Fruit fly (Drosophila melanogaster) whole organism, embryonic: ENCODE data around the gene Rtnl1.

Experiments used
- Awh ChIP-seq: fragments of 200-800 bp; sonication (Bioruptor generic); IDR thresholded peaks from 2 replicates; pipeline ENCODE4, ENCODE4 v1.3.6; 2022; ENCODE audit warnings: missing biosample characterization, missing genetic modification characterization
- CG10959 ChIP-seq: fragments of 200-800 bp; sonication (Bioruptor generic); IDR thresholded peaks from 2 replicates; pipeline ENCODE4 v1.3.6; 2022; ENCODE audit warnings: missing biosample characterization, missing genetic modification characterization
- CG10979 ChIP-seq: fragments of 200-800 bp; sonication (Bioruptor generic); optimal IDR thresholded peaks from 2 replicates; lab custom pipeline; 2018; ENCODE audit warnings: missing biosample characterization, mild to moderate bottlenecking, missing genetic modification characterization, moderate library complexity
- CG11093 ChIP-seq: fragments of 200-800 bp; sonication (Bioruptor generic); IDR thresholded peaks from 3 replicates; pipeline ENCODE4 v1.3.6; 2022; ENCODE audit warnings: missing biosample characterization, missing genetic modification characterization
- CG12391 ChIP-seq: fragments of 200-800 bp; sonication (Bioruptor generic); optimal IDR thresholded peaks from 3 replicates; lab custom pipeline; 2018; ENCODE audit warnings: missing biosample characterization, mild to moderate bottlenecking, missing genetic modification characterization, moderate library complexity
- CG13287 ChIP-seq: fragments of 200-800 bp; sonication (Bioruptor generic); IDR thresholded peaks from 2 replicates; pipeline ENCODE4 v1.3.6; 2022; ENCODE audit warnings: missing biosample characterization, missing genetic modification characterization; ENCODE audit not compliant: partially characterized antibody
- CG13775 ChIP-seq: fragments of 200-800 bp; sonication (Bioruptor generic); optimal IDR thresholded peaks from 3 replicates; lab custom pipeline; 2017; ENCODE audit warnings: missing biosample characterization, mild to moderate bottlenecking, missing genetic modification characterization
- CG13894 ChIP-seq: fragments of 200-800 bp; sonication (Bioruptor generic); optimal IDR thresholded peaks from 3 replicates; lab custom pipeline; 2018; ENCODE audit warnings: missing biosample characterization, mild to moderate bottlenecking, missing genetic modification characterization, moderate library complexity
- CG14860 ChIP-seq: fragments of 200-800 bp; sonication (Bioruptor generic); IDR thresholded peaks from 3 replicates; pipeline ENCODE4 v1.3.6; 2022; ENCODE audit warnings: missing biosample characterization, missing genetic modification characterization; ENCODE audit not compliant: partially characterized antibody
- CG1603 ChIP-seq: fragments of 200-800 bp; sonication (Bioruptor generic); optimal IDR thresholded peaks from 2 replicates; lab custom pipeline; 2019; ENCODE audit warnings: missing biosample characterization, mild to moderate bottlenecking, missing genetic modification characterization, moderate library complexity
- CG2120 ChIP-seq: fragments of 200-800 bp; sonication (Bioruptor generic); optimal IDR thresholded peaks from 3 replicates; lab custom pipeline; 2016; ENCODE audit warnings: missing biosample characterization, missing genetic modification characterization
- CG30403 ChIP-seq: fragments of 200-800 bp; sonication (Bioruptor generic); optimal IDR thresholded peaks from 3 replicates; lab custom pipeline; 2016; ENCODE audit warnings: missing biosample characterization, missing genetic modification characterization
- CG6813 ChIP-seq: fragments of 200-800 bp; sonication (Bioruptor generic); optimal IDR thresholded peaks from 2 replicates; lab custom pipeline; 2017; ENCODE audit warnings: missing biosample characterization, missing genetic modification characterization, mild to moderate bottlenecking, moderate library complexity, missing genetic modification reagents
- CG6854 ChIP-seq: fragments of 200-800 bp; sonication (Bioruptor generic); optimal IDR thresholded peaks from 3 replicates; lab custom pipeline; 2017; ENCODE audit warnings: missing biosample characterization, mild to moderate bottlenecking, missing genetic modification characterization
- CG7928 ChIP-seq: fragments of 200-800 bp; sonication (Bioruptor generic); optimal IDR thresholded peaks from 2 replicates; lab custom pipeline; 2017; ENCODE audit warnings: missing biosample characterization, mild to moderate bottlenecking, missing genetic modification characterization
- CG8388 ChIP-seq: fragments of 200-800 bp; sonication (Bioruptor generic); optimal IDR thresholded peaks from 2 replicates; lab custom pipeline; 2019; ENCODE audit warnings: missing biosample characterization, mild to moderate bottlenecking, missing genetic modification characterization, moderate library complexity
- CG8478 ChIP-seq: fragments of >200 bp; optimal IDR thresholded peaks from 2 replicates; lab custom pipeline; 2018
- CG9797 ChIP-seq: fragments of 200-800 bp; sonication (Bioruptor generic); optimal IDR thresholded peaks from 3 replicates; lab custom pipeline; 2018; ENCODE audit warnings: missing biosample characterization, mild to moderate bottlenecking, missing genetic modification characterization
- Dip2 ChIP-seq: fragments of 200-800 bp; sonication (Bioruptor generic); IDR thresholded peaks from 2 replicates; pipeline ENCODE4 v1.3.6; 2022; ENCODE audit warnings: missing biosample characterization, missing genetic modification characterization
- Dip3 ChIP-seq: fragments of 200-800 bp; sonication (Bioruptor generic); optimal IDR thresholded peaks from 3 replicates; lab custom pipeline; 2016; ENCODE audit warnings: missing biosample characterization, missing genetic modification characterization
- Hsf ChIP-seq: fragments of 200-800 bp; sonication (Bioruptor generic); optimal IDR thresholded peaks from 3 replicates; lab custom pipeline; 2016; ENCODE audit warnings: missing biosample characterization, missing genetic modification characterization
- Med ChIP-seq: fragments of 200-800 bp; sonication (Bioruptor generic); peaks from one replicate; lab custom pipeline; 2016; ENCODE audit warnings: missing biosample characterization, missing genetic modification characterization, mild to moderate bottlenecking, inconsistent platforms, moderate library complexity
- NC2α ChIP-seq: fragments of 200-800 bp; sonication (Bioruptor generic); optimal IDR thresholded peaks from 2 replicates; lab custom pipeline; 2016; ENCODE audit warnings: missing biosample characterization, missing genetic modification characterization
- Ptx1 ChIP-seq: fragments of 200-800 bp; sonication (Bioruptor generic); IDR thresholded peaks from 2 replicates; pipeline ENCODE4 v1.3.6; 2022; ENCODE audit warnings: missing biosample characterization, missing genetic modification characterization
- TFAM ChIP-seq: fragments of 200-800 bp; sonication (Bioruptor generic); optimal IDR thresholded peaks from 2 replicates; lab custom pipeline; 2017; ENCODE audit warnings: missing biosample characterization, missing genetic modification characterization, inconsistent platforms
- Taf1 ChIP-seq: fragments of 200-800 bp; sonication (Bioruptor generic); IDR thresholded peaks from 2 replicates; pipeline ENCODE4 v1.3.6; 2022; ENCODE audit warnings: missing biosample characterization, missing genetic modification characterization
- Trl ChIP-seq, 3 experiments: fragments of >200 bp in 2 of 3; fragments of 200-800 bp in 1 of 3; sonication (Bioruptor generic) in 1 of 3; optimal IDR thresholded peaks; 2 replicates in 1 of 3; 3 replicates in 2 of 3; lab custom pipeline; 2016 to 2017; ENCODE audit warnings: missing biosample characterization in 1 of 3, missing genetic modification characterization in 1 of 3
- abd-A ChIP-seq: fragments of 200-800 bp; sonication (Bioruptor generic); optimal IDR thresholded peaks from 3 replicates; lab custom pipeline; 2019; ENCODE audit warnings: missing biosample characterization, mild to moderate bottlenecking, missing genetic modification characterization, moderate library complexity
- amos ChIP-seq: fragments of 200-800 bp; sonication (Bioruptor generic); IDR thresholded peaks from 2 replicates; pipeline ENCODE4 v1.3.6; 2022; ENCODE audit warnings: missing biosample characterization, missing genetic modification characterization; ENCODE audit not compliant: partially characterized antibody
- bigmax ChIP-seq: fragments of 200-800 bp; sonication (Bioruptor generic); optimal IDR thresholded peaks from 2 replicates; lab custom pipeline; 2018; ENCODE audit warnings: missing biosample characterization, mild to moderate bottlenecking, missing genetic modification characterization
- btn ChIP-seq: fragments of 200-800 bp; sonication (Bioruptor generic); optimal IDR thresholded peaks from 2 replicates; lab custom pipeline; 2016; ENCODE audit warnings: missing biosample characterization, missing genetic modification characterization
- cas ChIP-seq: fragments of 200-800 bp; sonication (Bioruptor generic); IDR thresholded peaks from 2 replicates; pipeline ENCODE4 v1.3.6; 2022; ENCODE audit warnings: missing biosample characterization, missing genetic modification characterization
- ci ChIP-seq: fragments of 200-800 bp; sonication (Bioruptor generic); IDR thresholded peaks from 3 replicates; pipeline ENCODE4 v1.3.6; 2022; ENCODE audit warnings: missing biosample characterization, missing genetic modification characterization
- croc ChIP-seq: fragments of 200-800 bp; sonication (Bioruptor generic); conservative IDR thresholded peaks from 3 replicates; pipeline ENCODE4 v1.3.6; 2022; ENCODE audit warnings: missing biosample characterization, missing genetic modification characterization
- crol ChIP-seq: fragments of 200-800 bp; sonication (Bioruptor generic); IDR thresholded peaks from 2 replicates; pipeline ENCODE4 v1.3.6; 2022; ENCODE audit warnings: missing biosample characterization, missing genetic modification characterization
- dmrt99B ChIP-seq: fragments of 200-800 bp; sonication (Bioruptor generic); optimal IDR thresholded peaks from 2 replicates; lab custom pipeline; 2018; ENCODE audit warnings: missing biosample characterization, mild to moderate bottlenecking, missing genetic modification characterization, moderate library complexity
- ewg ChIP-seq: fragments of 200-800 bp; sonication (Bioruptor generic); optimal IDR thresholded peaks from 3 replicates; lab custom pipeline; 2017; ENCODE audit warnings: mild to moderate bottlenecking, missing biosample characterization, missing genetic modification reagents, missing genetic modification characterization
- gce ChIP-seq: fragments of 200-800 bp; sonication (Bioruptor generic); IDR thresholded peaks from 3 replicates; pipeline ENCODE4 v1.3.6; 2022; ENCODE audit warnings: missing biosample characterization, missing genetic modification characterization
- grn ChIP-seq: fragments of 200-800 bp; sonication (Bioruptor generic); optimal IDR thresholded peaks from 3 replicates; lab custom pipeline; 2017; ENCODE audit warnings: missing biosample characterization, missing genetic modification characterization
- gsb-n ChIP-seq: fragments of 200-800 bp; sonication (Bioruptor generic); optimal IDR thresholded peaks from 3 replicates; lab custom pipeline; 2018; ENCODE audit warnings: missing biosample characterization, mild to moderate bottlenecking, missing genetic modification characterization
- insv ChIP-seq, 2 experiments: fragments of 200-800 bp; sonication (Bioruptor generic); optimal IDR thresholded peaks; 3 replicates each; lab custom pipeline; 2016 to 2018; ENCODE audit warnings: missing biosample characterization in 2 of 2, missing genetic modification characterization in 2 of 2
- pfk ChIP-seq: fragments of 200-800 bp; sonication (Bioruptor generic); optimal IDR thresholded peaks from 2 replicates; lab custom pipeline; 2018; ENCODE audit warnings: missing biosample characterization, mild to moderate bottlenecking, missing genetic modification characterization, moderate library complexity
- phol ChIP-seq: fragments of 200-800 bp; sonication (Bioruptor generic); optimal IDR thresholded peaks from 3 replicates; lab custom pipeline; 2018; ENCODE audit warnings: missing biosample characterization, mild to moderate bottlenecking, missing genetic modification characterization, moderate library complexity
- pros ChIP-seq: fragments of 200-800 bp; sonication (Bioruptor generic); optimal IDR thresholded peaks from 3 replicates; lab custom pipeline; 2019; ENCODE audit warnings: missing biosample characterization, mild to moderate bottlenecking, missing genetic modification characterization, moderate library complexity
- pum ChIP-seq: fragments of 200-800 bp; sonication (Bioruptor generic); optimal IDR thresholded peaks from 2 replicates; lab custom pipeline; 2016; ENCODE audit warnings: missing biosample characterization, missing genetic modification characterization
- shn ChIP-seq: fragments of 200-800 bp; sonication (Bioruptor generic); optimal IDR thresholded peaks from 3 replicates; lab custom pipeline; 2016; ENCODE audit warnings: missing biosample characterization, missing genetic modification characterization
- sqz ChIP-seq: fragments of 200-800 bp; sonication (Bioruptor generic); optimal IDR thresholded peaks from 3 replicates; lab custom pipeline; 2018; ENCODE audit warnings: missing biosample characterization, mild to moderate bottlenecking, missing genetic modification characterization
- twi ChIP-seq: fragments of 200-800 bp; optimal IDR thresholded peaks from 2 replicates; lab custom pipeline; 2019; ENCODE audit warnings: missing biosample characterization, mild to moderate bottlenecking, missing genetic modification characterization, moderate library complexity
- vvl ChIP-seq: fragments of 200-800 bp; sonication (Bioruptor generic); IDR thresholded peaks from 2 replicates; pipeline ENCODE4 v1.3.6; 2022; ENCODE audit warnings: missing biosample characterization, missing genetic modification characterization
- z ChIP-seq: fragments of 200-800 bp; sonication (Bioruptor generic); IDR thresholded peaks from 3 replicates; pipeline ENCODE4 v1.3.6; 2022; ENCODE audit warnings: missing biosample characterization, missing genetic modification characterization
- zfh1 ChIP-seq: fragments of 200-800 bp; sonication (Bioruptor generic); IDR thresholded peaks from 3 replicates; pipeline ENCODE4 v1.3.6; 2022; ENCODE audit warnings: missing biosample characterization, missing genetic modification characterization

Rtnl1 gene

dm6 chr2L:5037402-5037860 lies 27.9 kb upstream of the Rtnl1 start, which contains the start of the genes CG14042 and SP555 (continued):
- TF ChIP-seq Awh (no peak), CG11093 (GFP tag; lab: Robert Waterston, UW) (no peak), croc (no peak), CG10959 (GFP tag; lab: Robert Waterston, UW) (no peak), CG6854 (GFP tag; lab: Kevin White, UChicago) (peak; percentile 14), pum (GFP tag; lab: Kevin White, UChicago) (no peak), Dip2 (GFP tag; lab: Robert Waterston, UW) (no peak), btn (GFP tag; lab: Kevin White, UChicago) (no peak), CG7928 (GFP tag; lab: Kevin White, UChicago) (peak; percentile 39), amos (GFP tag; lab: Robert Waterston, UW) (0 out of 2 replicates have a peak, but pooled peaks have one; percentile 13), gsb-n (tag; lab: Kevin White, UChicago) (no peak), abd-A (peak; percentile 86), CG13287 (GFP tag; lab: Robert Waterston, UW) (0 out of 2 replicates have a peak, but pooled peaks have one; percentile 7), sqz (GFP tag; lab: Kevin White, UChicago) (peak; percentile 63), dmrt99B (tag; lab: Kevin White, UChicago) (no peak), pfk (GFP tag; lab: Kevin White, UChicago) (no peak), Ptx1 (GFP tag; lab: Robert Waterston, UW) (no peak), CG9797 (GFP tag; lab: Kevin White, UChicago) (no peak), shn (no peak), CG14860 (GFP tag; lab: Robert Waterston, UW) (no peak), CG13894 (peak; percentile 66), grn (GFP tag; lab: Kevin White, UChicago) (peak; percentile 41), CG8478 (lab: Kevin White, UChicago) (no peak), twi (tag; lab: Kevin White, UChicago) (no peak), Med (GFP tag; lab: Kevin White, UChicago) (peak; percentile 7), vvl (GFP tag; lab: Robert Waterston, UW) (peak; percentile 76), ewg (GFP tag; lab: Kevin White, UChicago) (peak; percentile 95), CG10979 (tag; lab: Kevin White, UChicago) (no peak), insv (GFP tag; optimal IDR thresholded peaks at IDR 0.05; lab: Kevin White, UChicago) (peak in 1 of 2 experiments; percentile 77), bigmax (GFP tag; lab: Kevin White, UChicago) (no peak), Dip3 (GFP tag; lab: Kevin White, UChicago) (no peak), CG13775 (GFP tag; lab: Kevin White, UChicago) (no peak), CG8388 (no peak), CG30403 (GFP tag; lab: Kevin White, UChicago) (no peak), CG1603 (tag; lab: Kevin White, UChicago) (no peak), CG12391 (tag; lab: Kevin White, UChicago) (no peak), Hsf (no peak), crol (GFP tag; lab: Robert Waterston, UW) (peak; percentile 92), ci (GFP tag; lab: Robert Waterston, UW) (0 out of 3 replicates have a peak, but pooled peaks have one; percentile 16), Taf1 (GFP tag; lab: Robert Waterston, UW) (no peak), NC2α (GFP tag; lab: Kevin White, UChicago) (no peak), z (GFP tag; lab: Robert Waterston, UW) (0 out of 3 replicates have a peak, but pooled peaks have one; percentile 23), TFAM (GFP tag; lab: Kevin White, UChicago) (no peak), zfh1 (GFP tag; lab: Robert Waterston, UW) (no peak), CG6813 (GFP tag; lab: Kevin White, UChicago) (peak; percentile 14), pros (GFP tag; lab: Kevin White, UChicago) (peak; percentile 96), cas (GFP tag; lab: Robert Waterston, UW) (no peak), gce (GFP tag; lab: Robert Waterston, UW) (no peak), Trl (optimal IDR thresholded peaks at IDR 0.05; lab: Kevin White, UChicago) (peak; percentile 28 to 35), Trl (GFP tag; optimal IDR thresholded peaks at IDR 0.05; lab: Kevin White, UChicago) (no peak), phol (tag; lab: Kevin White, UChicago) (no peak), CG2120 (no peak)
